Fruit fly (Drosophila melanogaster) whole organism, larva: ENCODE measurements around the gene CecA1.

Source experiments
- noc ChIP-seq: fragments of 200-800 bp; sonication (Bioruptor generic); optimal IDR thresholded peaks from 3 replicates; lab custom pipeline; 2019; ENCODE audit warnings: missing biosample characterization, mild to moderate bottlenecking, missing genetic modification characterization, moderate library complexity

The CecA1 gene

dm6 chr3R:30210560-30210959 is at the start of gene CecA1:
CecA1 (plus strand) TSS chr3R:30210874.
- TF ChIP-seq noc (tag; lab: Kevin White, UChicago): no peak

- no peak for TF ChIP-seq noc (tag; lab: Kevin White, UChicago)
Observed at dm6 chr3R:30163228-30163627, 47.4 kb upstream of the CecA1 start.

- no peak for TF ChIP-seq noc (tag; lab: Kevin White, UChicago)
Observed at dm6 chr3R:30164162-30164561, 46.5 kb upstream of the CecA1 start.

DNA sequence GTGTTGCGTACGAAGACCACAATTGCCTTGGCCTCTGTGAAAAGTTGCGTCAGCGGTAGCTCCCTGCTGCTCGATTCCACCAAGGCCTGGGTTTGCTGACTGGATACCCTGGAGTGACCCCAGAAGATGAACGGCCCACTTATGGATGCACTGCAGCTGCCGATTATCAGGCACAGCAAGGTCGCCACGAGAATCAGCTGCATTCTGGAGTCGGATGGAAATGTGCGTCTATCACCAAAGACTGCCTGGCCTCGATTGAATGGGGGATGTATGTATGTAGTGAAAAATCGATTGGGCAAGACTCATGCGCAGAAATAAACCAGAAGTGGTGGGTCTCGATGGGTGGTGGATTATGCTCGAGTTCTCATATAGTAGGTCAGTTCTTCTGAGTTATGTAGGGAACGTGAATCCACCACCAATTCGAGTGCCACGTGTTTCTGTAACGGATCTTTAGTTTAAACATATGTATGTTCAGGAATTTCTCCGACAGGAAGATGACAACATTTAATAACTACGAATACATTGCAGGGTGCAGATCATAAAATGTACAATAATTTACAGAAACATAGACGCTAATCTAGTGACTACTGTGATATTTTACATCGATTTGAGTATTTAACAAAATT is 44.4 kb upstream of the CecA1 start, which contains the start of gene VhaAC45RP:
Gene VhaAC45RP, minus strand, starts transcription at position 261 of the 626 bp plus-strand sequence.
- no peak for TF ChIP-seq noc (tag; lab: Kevin White, UChicago)

dm6 chr3R:30170671-30171667 is 39.7 kb upstream of the CecA1 start, which contains the start of gene Rsod:
Rsod (minus strand) TSS chr3R:30171207.
- TF ChIP-seq noc (tag; lab: Kevin White, UChicago): no peak

dm6 chr3R:30174160-30175002 is 36.3 kb upstream of the CecA1 start, which contains the start of gene Mlc2:
Mlc2 (minus strand) TSS chr3R:30174551.
- no peak for TF ChIP-seq noc (tag; lab: Kevin White, UChicago)

DNA sequence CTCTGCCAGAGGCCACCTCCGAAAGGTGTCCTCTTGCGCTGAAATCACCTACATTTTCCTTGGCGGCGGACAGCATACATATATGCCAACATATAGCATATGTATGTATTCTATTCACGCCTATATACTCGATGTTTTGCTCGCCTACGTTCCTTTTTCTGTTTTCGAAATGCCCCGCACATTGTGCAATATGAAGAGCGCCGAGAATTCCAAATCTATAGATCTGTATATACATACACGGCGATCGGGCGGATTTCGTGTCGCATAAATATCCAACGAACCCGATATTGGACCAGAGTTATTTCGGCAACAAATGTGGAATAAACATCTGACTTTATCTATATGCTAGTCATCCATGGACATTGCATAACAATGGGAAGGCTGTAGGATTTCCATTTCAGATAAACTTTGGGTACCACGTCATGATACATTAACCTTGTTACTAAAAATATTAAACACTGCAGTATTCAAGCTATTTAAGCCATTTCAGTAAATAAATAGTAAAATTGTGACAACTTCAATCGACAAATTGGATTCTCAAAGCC is 35.6 kb upstream of the CecA1 start:
- no peak for TF ChIP-seq noc (tag; lab: Kevin White, UChicago)

DNA sequence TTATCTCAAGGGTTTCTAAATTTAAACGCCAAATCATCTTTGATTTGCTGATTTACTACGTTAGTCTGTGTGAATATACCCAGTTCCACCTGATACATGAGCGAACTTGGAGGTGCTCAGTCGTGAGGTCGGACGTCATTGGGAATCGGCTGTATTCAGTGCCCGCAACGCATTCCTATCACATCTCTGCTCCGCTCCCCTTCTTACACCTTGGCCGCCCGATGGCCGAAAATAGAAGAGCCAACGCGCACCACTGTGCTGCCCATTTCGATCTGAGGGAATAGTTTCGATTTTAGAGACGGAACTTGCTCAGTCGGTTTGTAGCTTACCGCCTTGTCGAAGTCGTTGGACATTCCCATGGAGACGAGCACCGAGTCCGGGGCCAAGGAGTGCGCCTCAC is 34.4 kb upstream of the CecA1 start:
- no peak for TF ChIP-seq noc (tag; lab: Kevin White, UChicago)

dm6 chr3R:30177494-30177893 is 33.2 kb upstream of the CecA1 start, which contains the start of the genes CG1983 and CG15530:
CG1983 (minus strand) TSS chr3R:30177700.
CG15530 (plus strand) TSS chr3R:30177877.
- no peak for TF ChIP-seq noc (tag; lab: Kevin White, UChicago)

dm6 chr3R:30179934-30180333 is 30.7 kb upstream of the CecA1 start, which contains the start of gene Bet5:
Bet5 (plus strand) TSS chr3R:30180232.
- no peak for TF ChIP-seq noc (tag; lab: Kevin White, UChicago)

dm6 chr3R:30183872-30184271 is 26.8 kb upstream of the CecA1 start:
- TF ChIP-seq noc (tag; lab: Kevin White, UChicago): no peak

DNA sequence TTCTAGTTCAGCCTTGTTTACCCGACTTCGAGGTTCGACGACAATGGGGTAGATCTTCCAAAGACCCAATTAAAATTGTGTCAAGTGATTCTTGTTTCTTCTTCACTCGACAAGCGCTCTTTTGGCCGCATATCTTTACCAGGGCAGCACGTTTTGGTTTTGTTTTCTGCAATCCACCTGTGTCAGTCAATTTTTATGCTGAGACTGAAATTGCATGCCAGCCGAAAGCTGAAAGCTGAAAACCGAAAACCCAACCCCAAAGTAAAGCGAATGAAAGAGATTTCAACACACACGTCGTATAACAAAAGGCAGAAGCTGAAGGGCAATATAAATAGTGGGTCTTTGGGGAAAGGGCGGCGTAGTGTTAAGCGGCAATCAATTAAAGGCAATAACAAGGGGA is 21.3 kb upstream of the CecA1 start:
- TF ChIP-seq noc (tag; lab: Kevin White, UChicago): no peak

DNA sequence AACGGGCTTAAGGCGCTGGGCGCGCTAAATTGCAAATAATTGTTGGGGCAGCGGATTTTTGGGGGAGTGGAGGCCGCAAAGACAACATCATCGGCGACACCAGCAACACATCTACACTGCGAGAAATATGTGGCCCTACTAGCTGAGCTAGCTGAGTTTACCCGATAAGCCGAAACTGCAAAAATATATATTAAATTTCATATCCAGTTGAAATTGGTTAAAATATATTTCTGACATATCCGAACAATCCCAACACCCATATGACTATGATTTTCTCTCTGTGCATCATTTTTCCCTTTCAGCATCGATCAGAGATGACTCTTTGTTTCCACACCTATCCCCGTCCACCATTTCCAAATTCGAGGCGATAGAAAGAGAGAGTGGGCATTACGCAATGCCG is 20.8 kb upstream of the CecA1 start:
- TF ChIP-seq noc (tag; lab: Kevin White, UChicago): peak; percentile 46

- TF ChIP-seq noc (tag; lab: Kevin White, UChicago): no peak
Observed at dm6 chr3R:30191047-30191446, 19.6 kb upstream of the CecA1 start, which contains the start of gene CG9747. CG9747 (minus strand) TSS chr3R:30191252.

dm6 chr3R:30191462-30191874 is 19.2 kb upstream of the CecA1 start:
- TF ChIP-seq noc (tag; lab: Kevin White, UChicago): no peak
